Worm (Caenorhabditis elegans) whole organism, L1 larva: ENCODE results near the gene Y80D3A.8.
A peak's percentile ranks its signal among the peaks of the same experiment; 100 is the strongest.

Experiments used
- C34B4.2 ChIP-seq: sonication (generic microtip); optimal IDR thresholded peaks from 2 replicates; lab custom pipeline; 2017; ENCODE audit warnings: mild to moderate bottlenecking, missing genetic modification characterization, missing compliant biosample characterization
- F16B12.6 ChIP-seq: fragments of 150-350 bp; optimal IDR thresholded peaks from 2 replicates; lab custom pipeline; 2014; ENCODE audit warnings: missing biosample characterization, missing genetic modification characterization
- Y116A8C.19 ChIP-seq: sonication (generic microtip); optimal IDR thresholded peaks from 2 replicates; lab custom pipeline; 2016; ENCODE audit warnings: missing compliant biosample characterization, missing genetic modification characterization, borderline replicate concordance
- aha-1 ChIP-seq: fragments of 150-350 bp; optimal IDR thresholded peaks from 2 replicates; lab custom pipeline; 2014; ENCODE audit warnings: missing biosample characterization, missing genetic modification characterization
- alr-1 ChIP-seq: fragments of 200-800 bp; sonication (Bioruptor generic); optimal IDR thresholded peaks from 2 replicates; lab custom pipeline; 2018; ENCODE audit warnings: borderline replicate concordance, mild to moderate bottlenecking, missing genetic modification characterization, missing compliant biosample characterization
- aly-2 ChIP-seq: fragments of 150-350 bp; optimal IDR thresholded peaks from 2 replicates; lab custom pipeline; 2014; ENCODE audit warnings: missing biosample characterization, missing genetic modification characterization
- ceh-8 ChIP-seq: fragments of 200-800 bp; sonication (Bioruptor generic); optimal IDR thresholded peaks from 2 replicates; lab custom pipeline; 2018; ENCODE audit warnings: mild to moderate bottlenecking, missing genetic modification characterization, moderate library complexity, missing compliant biosample characterization
- ces-1 ChIP-seq: fragments of 150-350 bp; optimal IDR thresholded peaks from 2 replicates; lab custom pipeline; 2014; ENCODE audit warnings: missing biosample characterization, missing genetic modification reagents, missing genetic modification characterization
- dpl-1 ChIP-seq, 3 experiments: fragments of 150-350 bp in 2 of 3; sonication (generic microtip) in 1 of 3; optimal IDR thresholded peaks; 2 replicates each; lab custom pipeline; 2014 to 2017; ENCODE audit warnings: missing biosample characterization in 3 of 3, missing genetic modification characterization in 3 of 3, missing genetic modification reagents in 3 of 3
- dsc-1 ChIP-seq: sonication (generic microtip); optimal IDR thresholded peaks from 2 replicates; lab custom pipeline; 2016; ENCODE audit warnings: mild to moderate bottlenecking, missing genetic modification characterization, missing compliant biosample characterization
- egl-13 ChIP-seq: sonication (generic microtip); optimal IDR thresholded peaks from 2 replicates; lab custom pipeline; 2016; ENCODE audit warnings: missing genotype, missing genetic modification reagents, missing genetic modification characterization, missing compliant biosample characterization
- elt-3 ChIP-seq, 6 experiments: fragments of 150-350 bp in 1 of 6; sonication (generic microtip); optimal IDR thresholded peaks; 2 replicates each; lab custom pipeline; 2017 to 2018; ENCODE audit warnings: missing biosample characterization in 6 of 6, missing genetic modification characterization in 6 of 6, inconsistent platforms in 1 of 6
- ets-5 ChIP-seq: fragments of 200-800 bp; sonication (Bioruptor generic); IDR thresholded peaks from 2 replicates; pipeline ENCODE4 v1.3.6; 2022; ENCODE audit warnings: missing genetic modification characterization, missing compliant biosample characterization
- fos-1 ChIP-seq: fragments of 150-350 bp; optimal IDR thresholded peaks from 2 replicates; lab custom pipeline; 2014; ENCODE audit warnings: missing biosample characterization, missing genetic modification characterization
- hlh-17 ChIP-seq: fragments of 200-800 bp; sonication (Bioruptor generic); optimal IDR thresholded peaks from 2 replicates; lab custom pipeline; 2018; ENCODE audit warnings: missing genetic modification characterization, mild to moderate bottlenecking, missing compliant biosample characterization, moderate library complexity, borderline replicate concordance
- isw-1 ChIP-seq: fragments of 200-800 bp; sonication (Bioruptor generic); IDR thresholded peaks from 2 replicates; pipeline ENCODE4 v1.3.6; 2022; ENCODE audit warnings: missing genetic modification characterization, missing compliant biosample characterization
- jun-1 ChIP-seq: fragments of 150-350 bp; optimal IDR thresholded peaks from 2 replicates; lab custom pipeline; 2014; ENCODE audit warnings: missing biosample characterization, missing genetic modification reagents, missing genetic modification characterization
- lin-13 ChIP-seq: fragments of 150-350 bp; optimal IDR thresholded peaks from 2 replicates; lab custom pipeline; 2014; ENCODE audit warnings: missing biosample characterization, missing genetic modification reagents, missing genetic modification characterization
- lin-15B ChIP-seq: fragments of 150-350 bp; sonication (generic microtip); optimal IDR thresholded peaks from 3 replicates; lab custom pipeline; 2014; ENCODE audit warnings: missing biosample characterization, missing genetic modification characterization
- lin-35 ChIP-seq, 2 experiments: fragments of 150-350 bp; optimal IDR thresholded peaks; 2 replicates each; lab custom pipeline; 2014; ENCODE audit warnings: missing biosample characterization in 2 of 2, missing genetic modification characterization in 2 of 2, missing genetic modification reagents in 2 of 2
- lin-39 ChIP-seq: fragments of 150-350 bp; optimal IDR thresholded peaks from 2 replicates; lab custom pipeline; 2014; ENCODE audit warnings: missing biosample characterization, missing genetic modification reagents, missing genetic modification characterization
- lir-3 ChIP-seq: sonication (generic microtip); optimal IDR thresholded peaks from 2 replicates; lab custom pipeline; 2016; ENCODE audit warnings: mild to moderate bottlenecking, missing genetic modification characterization, moderate library complexity, missing compliant biosample characterization; ENCODE audit not compliant: poor library complexity
- lsy-2 ChIP-seq, 2 experiments: fragments of 150-350 bp; optimal IDR thresholded peaks; 2 replicates each; lab custom pipeline; 2014; ENCODE audit warnings: missing biosample characterization in 2 of 2, missing genetic modification characterization in 2 of 2
- mef-2 ChIP-seq: fragments of 150-350 bp; optimal IDR thresholded peaks from 2 replicates; lab custom pipeline; 2014; ENCODE audit warnings: missing biosample characterization, missing genetic modification characterization
- mep-1 ChIP-seq: fragments of 150-350 bp; optimal IDR thresholded peaks from 2 replicates; lab custom pipeline; 2014; ENCODE audit warnings: missing biosample characterization, missing genetic modification characterization
- nhr-11 ChIP-seq: fragments of 150-350 bp; optimal IDR thresholded peaks from 2 replicates; lab custom pipeline; 2014; ENCODE audit warnings: missing biosample characterization, missing genetic modification characterization
- nhr-28 ChIP-seq: fragments of 150-350 bp; optimal IDR thresholded peaks from 2 replicates; lab custom pipeline; 2014; ENCODE audit warnings: missing biosample characterization, missing genetic modification characterization
- nhr-47 ChIP-seq: sonication (generic microtip); optimal IDR thresholded peaks from 2 replicates; lab custom pipeline; 2016; ENCODE audit warnings: mild to moderate bottlenecking, missing genetic modification characterization, moderate library complexity, missing compliant biosample characterization
- nhr-71 ChIP-seq: sonication (generic microtip); optimal IDR thresholded peaks from 2 replicates; lab custom pipeline; 2016; ENCODE audit warnings: mild to moderate bottlenecking, missing genetic modification characterization, moderate library complexity, missing compliant biosample characterization
- nhr-76 ChIP-seq: sonication (generic microtip); optimal IDR thresholded peaks from 2 replicates; lab custom pipeline; 2017; ENCODE audit warnings: missing biosample characterization, missing genetic modification characterization
- nhr-84 ChIP-seq: sonication (generic microtip); optimal IDR thresholded peaks from 2 replicates; lab custom pipeline; 2017; ENCODE audit warnings: missing biosample characterization, missing genetic modification characterization
- nhr-85 ChIP-seq: sonication (generic microtip); peaks from one replicate; lab custom pipeline; 2016; ENCODE audit warnings: missing genetic modification characterization, inconsistent platforms, missing compliant biosample characterization
- pag-3 ChIP-seq: sonication (generic microtip); optimal IDR thresholded peaks from 2 replicates; lab custom pipeline; 2017; ENCODE audit warnings: missing genetic modification characterization, mild to moderate bottlenecking, missing compliant biosample characterization, antibody characterized with exemption, borderline replicate concordance; ENCODE audit not compliant: insufficient read depth
- pqm-1 ChIP-seq: sonication (generic microtip); optimal IDR thresholded peaks from 3 replicates; lab custom pipeline; 2017; ENCODE audit warnings: missing biosample characterization, missing genetic modification characterization
- rnt-1 ChIP-seq: sonication (generic microtip); optimal IDR thresholded peaks from 2 replicates; lab custom pipeline; 2016; ENCODE audit warnings: mild to moderate bottlenecking, missing genetic modification characterization, moderate library complexity, missing compliant biosample characterization
- skn-1 ChIP-seq: fragments of 150-350 bp; optimal IDR thresholded peaks from 2 replicates; lab custom pipeline; 2014; ENCODE audit warnings: missing biosample characterization, missing genetic modification characterization
- sptf-1 ChIP-seq: fragments of 150-350 bp; optimal IDR thresholded peaks from 2 replicates; lab custom pipeline; 2014; ENCODE audit warnings: missing biosample characterization, missing genetic modification characterization
- sup-37 ChIP-seq: fragments of 200-800 bp; sonication (Bioruptor generic); optimal IDR thresholded peaks from 2 replicates; lab custom pipeline; 2018; ENCODE audit warnings: mild to moderate bottlenecking, missing genetic modification characterization, missing compliant biosample characterization
- swsn-7 ChIP-seq: sonication (generic microtip); optimal IDR thresholded peaks from 2 replicates; lab custom pipeline; 2016; ENCODE audit warnings: missing genetic modification characterization, missing compliant biosample characterization
- tbx-2 ChIP-seq: sonication (generic microtip); optimal IDR thresholded peaks from 2 replicates; lab custom pipeline; 2016; ENCODE audit warnings: missing genetic modification characterization, missing compliant biosample characterization
- unc-30 ChIP-seq: sonication (generic microtip); optimal IDR thresholded peaks from 2 replicates; lab custom pipeline; 2017; ENCODE audit warnings: missing biosample characterization, missing genetic modification characterization
- unc-98 ChIP-seq: fragments of 200-800 bp; sonication (Bioruptor generic); IDR thresholded peaks from 2 replicates; pipeline ENCODE4 v1.3.6; 2022; ENCODE audit warnings: missing genetic modification characterization, missing compliant biosample characterization
- vab-15 ChIP-seq: sonication (generic microtip); optimal IDR thresholded peaks from 2 replicates; lab custom pipeline; 2017; ENCODE audit warnings: missing genotype, mild to moderate bottlenecking, missing genetic modification characterization, missing compliant biosample characterization
- zag-1 ChIP-seq: fragments of 150-350 bp; optimal IDR thresholded peaks from 2 replicates; lab custom pipeline; 2014; ENCODE audit warnings: missing biosample characterization, missing genetic modification characterization
- zip-4 ChIP-seq: fragments of 200-800 bp; sonication (Bioruptor generic); optimal IDR thresholded peaks from 2 replicates; lab custom pipeline; 2018; ENCODE audit warnings: mild to moderate bottlenecking, missing genetic modification characterization, moderate library complexity, missing compliant biosample characterization

The Y80D3A.8 gene

ce11 chrV:18980980-18981529 is 40.6 kb downstream of the Y80D3A.8 start, which contains the start of the genes mrps-35 and sws-1 (continued):
- TF ChIP-seq nhr-76 (tag; lab: Kevin White, UChicago) (no peak), lin-35 (GFP tag; optimal IDR thresholded peaks at IDR 0.05; lab: Kevin White, UChicago) (peak; percentile 91 to 94), mep-1 (peak; percentile 76), hlh-17 (GFP tag; lab: Kevin White, UChicago) (no peak), nhr-11 (no peak), unc-30 (tag; lab: Kevin White, UChicago) (no peak), nhr-28 (tag; lab: Kevin White, UChicago) (no peak), aly-2 (tag; lab: Kevin White, UChicago) (peak; percentile 0), pag-3 (tag; lab: Kevin White, UChicago) (no peak), Y116A8C.19 (peak; percentile 70), skn-1 (tag; lab: Kevin White, UChicago) (peak; percentile 47), nhr-47 (peak; percentile 92), ets-5 (GFP tag; lab: Robert Waterston, UW) (no peak), swsn-7 (tag; lab: Kevin White, UChicago) (peak; percentile 83), mef-2 (tag; lab: Kevin White, UChicago) (no peak), vab-15 (peak; percentile 20), alr-1 (tag; lab: Kevin White, UChicago) (no peak), aha-1 (tag; lab: Kevin White, UChicago) (no peak), isw-1 (GFP tag; lab: Robert Waterston, UW) (peak; percentile 61), elt-3 (tag; optimal IDR thresholded peaks at IDR 0.05; lab: Kevin White, UChicago) (peak in 1 of 6 experiments; percentile 24), fos-1 (tag; lab: Kevin White, UChicago) (peak; percentile 35), zag-1 (tag; lab: Kevin White, UChicago) (no peak), sptf-1 (tag; lab: Kevin White, UChicago) (no peak), rnt-1 (tag; lab: Kevin White, UChicago) (peak; percentile 99), nhr-71 (tag; lab: Kevin White, UChicago) (peak; percentile 89), C34B4.2 (tag; lab: Kevin White, UChicago) (no peak), nhr-84 (no peak), pqm-1 (tag; lab: Kevin White, UChicago) (no peak), lin-39 (tag; lab: Kevin White, UChicago) (peak; percentile 26), tbx-2 (tag; lab: Kevin White, UChicago) (peak; percentile 92), dpl-1 (GFP tag; optimal IDR thresholded peaks at IDR 0.05; lab: Kevin White, UChicago) (peak; percentile 92 to 94 (median 93)), zip-4 (GFP tag; lab: Kevin White, UChicago) (no peak), lsy-2 (tag; optimal IDR thresholded peaks at IDR 0.05; lab: Kevin White, UChicago) (peak; percentile 72 to 74), sup-37 (GFP tag; lab: Kevin White, UChicago) (peak; percentile 21), ces-1 (GFP tag; lab: Kevin White, UChicago) (no peak), unc-98 (GFP tag; lab: Robert Waterston, UW) (peak; percentile 89), F16B12.6 (tag; lab: Kevin White, UChicago) (no peak), nhr-85 (tag; lab: Kevin White, UChicago) (peak; percentile 94), egl-13 (tag; lab: Kevin White, UChicago) (peak; percentile 81), jun-1 (tag; lab: Kevin White, UChicago) (peak; percentile 3), lin-15B (tag; lab: Kevin White, UChicago) (peak; percentile 34), lir-3 (tag; lab: Kevin White, UChicago) (peak; percentile 94), dsc-1 (tag; lab: Kevin White, UChicago) (peak; percentile 92), lin-13 (GFP tag; lab: Kevin White, UChicago) (peak; percentile 69), ceh-8 (peak; percentile 76)
